Fruit fly (Drosophila melanogaster) whole organism, embryonic: Measurements from ENCODE around the gene sun.

ENCODE experiments used
- Ada2b ChIP-seq: fragments of 200-800 bp; sonication (Bioruptor generic); IDR thresholded peaks from 2 replicates; pipeline ENCODE4 v1.3.6; 2022; ENCODE audit warnings: missing biosample characterization, missing genetic modification characterization
- Atf3 ChIP-seq: fragments of 200-800 bp; sonication (Bioruptor generic); optimal IDR thresholded peaks from 3 replicates; lab custom pipeline; 2016; ENCODE audit warnings: missing biosample characterization, missing genetic modification characterization
- Bgb ChIP-seq: fragments of 200-800 bp; sonication (Bioruptor generic); IDR thresholded peaks from 2 replicates; pipeline ENCODE4 v1.3.6; 2022; ENCODE audit warnings: missing biosample characterization, missing genetic modification characterization; ENCODE audit not compliant: partially characterized antibody
- CG10274 ChIP-seq: fragments of 200-800 bp; sonication (Bioruptor generic); optimal IDR thresholded peaks from 3 replicates; lab custom pipeline; 2017; ENCODE audit warnings: missing biosample characterization, mild to moderate bottlenecking, missing genetic modification characterization
- CG10565 ChIP-seq: fragments of 200-800 bp; sonication (Bioruptor generic); optimal IDR thresholded peaks from 3 replicates; lab custom pipeline; 2016; ENCODE audit warnings: missing biosample characterization, mild to moderate bottlenecking, missing genetic modification characterization
- CG10654 ChIP-seq: fragments of 200-800 bp; sonication (Bioruptor generic); optimal IDR thresholded peaks from 2 replicates; lab custom pipeline; 2016; ENCODE audit warnings: missing biosample characterization, missing genetic modification characterization
- CG11560 ChIP-seq: fragments of 200-800 bp; sonication (Bioruptor generic); IDR thresholded peaks from 3 replicates; pipeline ENCODE4 v1.3.6; 2022; ENCODE audit warnings: missing biosample characterization, missing genetic modification characterization
- CG13287 ChIP-seq: fragments of 200-800 bp; sonication (Bioruptor generic); IDR thresholded peaks from 2 replicates; pipeline ENCODE4 v1.3.6; 2022; ENCODE audit warnings: missing biosample characterization, missing genetic modification characterization; ENCODE audit not compliant: partially characterized antibody
- CG13775 ChIP-seq: fragments of 200-800 bp; sonication (Bioruptor generic); optimal IDR thresholded peaks from 3 replicates; lab custom pipeline; 2017; ENCODE audit warnings: missing biosample characterization, mild to moderate bottlenecking, missing genetic modification characterization
- CG14441 ChIP-seq: fragments of 200-800 bp; sonication (Bioruptor generic); IDR thresholded peaks from 2 replicates; pipeline ENCODE4 v1.3.6; 2022; ENCODE audit warnings: missing biosample characterization, missing genetic modification characterization
- CG15269 ChIP-seq: fragments of 200-800 bp; sonication (Bioruptor generic); optimal IDR thresholded peaks from 2 replicates; lab custom pipeline; 2018; ENCODE audit warnings: missing biosample characterization, mild to moderate bottlenecking, missing genetic modification characterization, moderate library complexity
- CG15601 ChIP-seq: fragments of 200-800 bp; sonication (Bioruptor generic); optimal IDR thresholded peaks from 3 replicates; lab custom pipeline; 2019; ENCODE audit warnings: missing biosample characterization, mild to moderate bottlenecking, missing genetic modification characterization, moderate library complexity
- CG16863 ChIP-seq: fragments of 200-800 bp; sonication (Bioruptor generic); optimal IDR thresholded peaks from 3 replicates; lab custom pipeline; 2016; ENCODE audit warnings: missing biosample characterization, missing genetic modification characterization
- CG17829 ChIP-seq: fragments of 200-800 bp; optimal IDR thresholded peaks from 2 replicates; lab custom pipeline; 2019; ENCODE audit warnings: missing biosample characterization, mild to moderate bottlenecking, missing genetic modification characterization, moderate library complexity
- CG34376 ChIP-seq: fragments of 200-800 bp; sonication (Bioruptor generic); optimal IDR thresholded peaks from 2 replicates; lab custom pipeline; 2018; ENCODE audit warnings: missing biosample characterization, mild to moderate bottlenecking, missing genetic modification characterization
- CG42726 ChIP-seq: fragments of 200-800 bp; sonication (Bioruptor generic); IDR thresholded peaks from 2 replicates; pipeline ENCODE4 v1.3.6; 2022; ENCODE audit warnings: missing biosample characterization, missing genetic modification characterization; ENCODE audit not compliant: partially characterized antibody
- CG4404 ChIP-seq: fragments of 200-800 bp; sonication (Bioruptor generic); IDR thresholded peaks from 2 replicates; pipeline ENCODE4 v1.3.6; 2022; ENCODE audit warnings: missing biosample characterization, missing genetic modification characterization
- CG6791 ChIP-seq: fragments of 200-800 bp; sonication (Bioruptor generic); IDR thresholded peaks from 3 replicates; pipeline ENCODE4 v1.3.6; 2022; ENCODE audit warnings: missing biosample characterization, missing genetic modification characterization; ENCODE audit not compliant: partially characterized antibody
- CG7745 ChIP-seq: fragments of 200-800 bp; sonication (Bioruptor generic); optimal IDR thresholded peaks from 2 replicates; lab custom pipeline; 2018; ENCODE audit warnings: missing biosample characterization, mild to moderate bottlenecking, missing genetic modification characterization, moderate library complexity
- CG8359 ChIP-seq: fragments of 200-800 bp; sonication (Bioruptor generic); optimal IDR thresholded peaks from 2 replicates; lab custom pipeline; 2017; ENCODE audit warnings: missing biosample characterization, mild to moderate bottlenecking, missing genetic modification characterization, borderline replicate concordance
- Camta ChIP-seq: fragments of 200-800 bp; sonication (Bioruptor generic); optimal IDR thresholded peaks from 2 replicates; lab custom pipeline; 2016; ENCODE audit warnings: missing biosample characterization, missing genetic modification characterization
- Dp ChIP-seq: fragments of 200-800 bp; sonication (Bioruptor generic); optimal IDR thresholded peaks from 2 replicates; lab custom pipeline; 2018; ENCODE audit warnings: missing biosample characterization, mild to moderate bottlenecking, missing genetic modification characterization, moderate library complexity
- H15 ChIP-seq: fragments of 200-800 bp; sonication (Bioruptor generic); IDR thresholded peaks from 3 replicates; pipeline ENCODE4 v1.3.6; 2022; ENCODE audit warnings: missing biosample characterization, missing genetic modification characterization
- HmgD ChIP-seq: fragments of 200-800 bp; sonication (Bioruptor generic); optimal IDR thresholded peaks from 3 replicates; lab custom pipeline; 2016; ENCODE audit warnings: missing biosample characterization, missing genetic modification characterization
- Hmx ChIP-seq: fragments of 200-800 bp; sonication (Bioruptor generic); optimal IDR thresholded peaks from 2 replicates; lab custom pipeline; 2016; ENCODE audit warnings: missing biosample characterization, missing genetic modification characterization
- Myb ChIP-seq: fragments of 200-800 bp; sonication (Bioruptor generic); optimal IDR thresholded peaks from 2 replicates; lab custom pipeline; 2016; ENCODE audit warnings: missing biosample characterization, missing genetic modification characterization
- NC2β ChIP-seq: fragments of 200-800 bp; sonication (Bioruptor generic); optimal IDR thresholded peaks from 2 replicates; lab custom pipeline; 2016; ENCODE audit warnings: missing biosample characterization, missing genetic modification characterization
- Nf-YC ChIP-seq: fragments of 200-800 bp; optimal IDR thresholded peaks from 3 replicates; lab custom pipeline; 2019; ENCODE audit warnings: missing biosample characterization, mild to moderate bottlenecking, missing genetic modification characterization, moderate library complexity
- Poxn ChIP-seq: fragments of 200-800 bp; sonication (Bioruptor generic); IDR thresholded peaks from 2 replicates; pipeline ENCODE4 v1.3.6; 2022; ENCODE audit warnings: missing biosample characterization, missing genetic modification characterization
- al ChIP-seq: fragments of 200-800 bp; sonication (Bioruptor generic); IDR thresholded peaks from 2 replicates; pipeline ENCODE4 v1.3.6; 2022; ENCODE audit warnings: missing biosample characterization, missing genetic modification characterization
- cad ChIP-seq: fragments of >200 bp; optimal IDR thresholded peaks from 2 replicates; lab custom pipeline; 2017; ENCODE audit warnings: missing biosample characterization, missing genetic modification characterization
- cas ChIP-seq: fragments of 200-800 bp; sonication (Bioruptor generic); IDR thresholded peaks from 2 replicates; pipeline ENCODE4 v1.3.6; 2022; ENCODE audit warnings: missing biosample characterization, missing genetic modification characterization
- caup ChIP-seq: fragments of 200-800 bp; sonication (Bioruptor generic); optimal IDR thresholded peaks from 3 replicates; lab custom pipeline; 2017; ENCODE audit warnings: missing biosample characterization, mild to moderate bottlenecking, missing genetic modification characterization, moderate library complexity; ENCODE audit not compliant: severe bottlenecking
- cg ChIP-seq: fragments of 200-800 bp; sonication (Bioruptor generic); optimal IDR thresholded peaks from 3 replicates; lab custom pipeline; 2019; ENCODE audit warnings: missing biosample characterization, mild to moderate bottlenecking, missing genetic modification characterization, moderate library complexity
- danr ChIP-seq: fragments of 200-800 bp; sonication (Bioruptor generic); IDR thresholded peaks from 2 replicates; pipeline ENCODE4 v1.3.6; 2022; ENCODE audit warnings: missing biosample characterization, missing genetic modification characterization
- dmrt99B ChIP-seq: fragments of 200-800 bp; sonication (Bioruptor generic); optimal IDR thresholded peaks from 2 replicates; lab custom pipeline; 2018; ENCODE audit warnings: missing biosample characterization, mild to moderate bottlenecking, missing genetic modification characterization, moderate library complexity
- gfzf ChIP-seq: fragments of 200-800 bp; sonication (Bioruptor generic); optimal IDR thresholded peaks from 2 replicates; lab custom pipeline; 2016; ENCODE audit warnings: missing biosample characterization, mild to moderate bottlenecking, missing genetic modification characterization, moderate library complexity
- grau ChIP-seq: fragments of 200-800 bp; optimal IDR thresholded peaks from 3 replicates; lab custom pipeline; 2019; ENCODE audit warnings: missing biosample characterization, mild to moderate bottlenecking, missing genetic modification characterization, moderate library complexity
- hb ChIP-seq: fragments of 200-800 bp; sonication (Bioruptor generic); IDR thresholded peaks from 3 replicates; pipeline ENCODE4 v1.3.6; 2022; ENCODE audit warnings: missing biosample characterization, missing genetic modification characterization; ENCODE audit not compliant: partially characterized antibody
- kah ChIP-seq: fragments of 200-800 bp; sonication (Bioruptor generic); optimal IDR thresholded peaks from 2 replicates; lab custom pipeline; 2018; ENCODE audit warnings: missing biosample characterization, mild to moderate bottlenecking, missing genetic modification characterization
- lbe ChIP-seq: fragments of 200-800 bp; sonication (Bioruptor generic); optimal IDR thresholded peaks from 2 replicates; lab custom pipeline; 2016; ENCODE audit warnings: missing biosample characterization, mild to moderate bottlenecking, missing genetic modification characterization
- pb ChIP-seq: fragments of 200-800 bp; sonication (Bioruptor generic); optimal IDR thresholded peaks from 3 replicates; lab custom pipeline; 2016; ENCODE audit warnings: missing biosample characterization, missing genetic modification characterization
- rib ChIP-seq: fragments of 200-800 bp; sonication (Bioruptor generic); IDR thresholded peaks from 2 replicates; pipeline ENCODE4 v1.3.6; 2022; ENCODE audit warnings: missing biosample characterization, missing genetic modification characterization
- row ChIP-seq: fragments of 200-800 bp; sonication (Bioruptor generic); IDR thresholded peaks from 3 replicates; pipeline ENCODE4 v1.3.6; 2022; ENCODE audit warnings: missing biosample characterization, missing genetic modification characterization
- shn ChIP-seq: fragments of 200-800 bp; sonication (Bioruptor generic); optimal IDR thresholded peaks from 3 replicates; lab custom pipeline; 2016; ENCODE audit warnings: missing biosample characterization, missing genetic modification characterization
- sna ChIP-seq: fragments of 200-800 bp; sonication (Bioruptor generic); IDR thresholded peaks from 2 replicates; pipeline ENCODE4 v1.3.6; 2022; ENCODE audit warnings: missing biosample characterization, missing genetic modification characterization; ENCODE audit not compliant: partially characterized antibody
- tgo ChIP-seq: fragments of 200-800 bp; sonication (Bioruptor generic); IDR thresholded peaks from 3 replicates; pipeline ENCODE4 v1.3.6; 2022; ENCODE audit warnings: missing biosample characterization, missing genetic modification characterization
- tin ChIP-seq: fragments of 200-800 bp; sonication (Bioruptor generic); optimal IDR thresholded peaks from 3 replicates; lab custom pipeline; 2016; ENCODE audit warnings: missing biosample characterization, missing genetic modification characterization
- tna ChIP-seq: fragments of 200-800 bp; sonication (Bioruptor generic); IDR thresholded peaks from 2 replicates; pipeline ENCODE4 v1.3.6; 2022; ENCODE audit warnings: missing biosample characterization, missing genetic modification characterization; ENCODE audit not compliant: partially characterized antibody
- wor ChIP-seq: fragments of 200-800 bp; sonication (Bioruptor generic); IDR thresholded peaks from 2 replicates; pipeline ENCODE4 v1.3.6; 2022; ENCODE audit warnings: missing biosample characterization, missing genetic modification characterization
- z ChIP-seq: fragments of 200-800 bp; sonication (Bioruptor generic); IDR thresholded peaks from 3 replicates; pipeline ENCODE4 v1.3.6; 2022; ENCODE audit warnings: missing biosample characterization, missing genetic modification characterization

Gene sun

DNA sequence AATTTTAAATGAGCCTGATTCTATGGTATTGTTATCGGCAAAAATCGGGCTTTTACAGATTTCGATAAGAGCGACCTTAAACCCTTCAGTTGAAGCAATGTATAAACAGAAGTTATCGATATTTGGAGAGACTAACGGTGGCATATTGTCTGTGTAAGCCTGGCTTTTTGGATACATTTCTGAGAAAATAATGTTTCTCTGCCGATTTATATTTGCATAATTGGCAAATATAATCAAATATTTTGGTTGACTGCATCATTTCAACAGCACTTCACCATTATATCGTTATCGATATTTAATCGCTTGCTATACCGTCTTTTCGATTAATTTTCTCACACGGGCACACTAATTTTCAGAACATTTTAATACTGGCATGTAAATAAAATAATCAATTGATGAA, 20.8 kb upstream of the sun start, which contains the start of gene CG16952 (continued):
- TF ChIP-seq Dp (GFP tag; lab: Kevin White, UChicago): peak; percentile 56
- peak; percentile 51 for TF ChIP-seq Myb (GFP tag; lab: Kevin White, UChicago)
- no peak for TF ChIP-seq wor (GFP tag; lab: Robert Waterston, UW)
- peak; percentile 91 for TF ChIP-seq sna
- peak; percentile 93 for TF ChIP-seq tna (GFP tag; lab: Robert Waterston, UW)
- no peak for TF ChIP-seq CG10654 (GFP tag; lab: Kevin White, UChicago)
- no peak for TF ChIP-seq cas (GFP tag; lab: Robert Waterston, UW)
- no peak for TF ChIP-seq Poxn
- TF ChIP-seq row: peak; percentile 59; the same call in 2 of the 3 replicates
- no peak for TF ChIP-seq CG8359 (GFP tag; lab: Kevin White, UChicago)
- no peak for TF ChIP-seq tgo (GFP tag; lab: Robert Waterston, UW)
- peak; percentile 4 for TF ChIP-seq CG17829 (tag; lab: Kevin White, UChicago)
- no peak for TF ChIP-seq al
- no peak for TF ChIP-seq kah (GFP tag; lab: Kevin White, UChicago)
- TF ChIP-seq CG15269 (tag; lab: Kevin White, UChicago): no peak
- no peak for TF ChIP-seq CG11560
- no peak for TF ChIP-seq CG7745 (tag; lab: Kevin White, UChicago)
- TF ChIP-seq CG34376 (GFP tag; lab: Kevin White, UChicago): peak; percentile 10
- no peak for TF ChIP-seq Ada2b
- TF ChIP-seq hb (GFP tag; lab: Robert Waterston, UW): peak; percentile 92
- peak; percentile 11 for TF ChIP-seq CG13775 (GFP tag; lab: Kevin White, UChicago)
- no peak for TF ChIP-seq CG4404
- no peak for TF ChIP-seq danr (GFP tag; lab: Robert Waterston, UW)
- no peak for TF ChIP-seq CG10274 (GFP tag; lab: Kevin White, UChicago)
- TF ChIP-seq CG14441 (GFP tag; lab: Robert Waterston, UW): no peak
- no peak for TF ChIP-seq Camta (GFP tag; lab: Kevin White, UChicago)
- no peak for TF ChIP-seq cad (GFP tag; lab: Kevin White, UChicago)
- TF ChIP-seq Bgb (GFP tag; lab: Robert Waterston, UW): peak; percentile 83
- TF ChIP-seq CG15601: peak; percentile 16
- peak; percentile 91 for TF ChIP-seq CG13287
- TF ChIP-seq H15 (GFP tag; lab: Robert Waterston, UW): no peak
- no peak for TF ChIP-seq dmrt99B
- no peak for TF ChIP-seq grau
- no peak for TF ChIP-seq Nf-YC (tag; lab: Kevin White, UChicago)
- TF ChIP-seq Hmx (GFP tag; lab: Kevin White, UChicago): no peak
- TF ChIP-seq rib: no peak
- no peak for TF ChIP-seq lbe (GFP tag; lab: Kevin White, UChicago)
- TF ChIP-seq CG42726 (GFP tag; lab: Robert Waterston, UW): peak; percentile 50; the same call in 1 of the 2 replicates
- TF ChIP-seq caup (GFP tag; lab: Kevin White, UChicago): no peak
- peak; percentile 14 for TF ChIP-seq NC2β (GFP tag; lab: Kevin White, UChicago)
- no peak for TF ChIP-seq Atf3 (GFP tag; lab: Kevin White, UChicago)
- TF ChIP-seq CG6791 (GFP tag; lab: Robert Waterston, UW): peak; percentile 84
- peak; percentile 0 for TF ChIP-seq HmgD (GFP tag; lab: Kevin White, UChicago)
- peak; percentile 61 for TF ChIP-seq gfzf (GFP tag; lab: Kevin White, UChicago)
- TF ChIP-seq CG16863 (GFP tag; lab: Kevin White, UChicago): no peak
- no peak for TF ChIP-seq pb
- no peak for TF ChIP-seq tin (GFP tag; lab: Kevin White, UChicago)
- no peak for TF ChIP-seq cg (GFP tag; lab: Kevin White, UChicago)
- TF ChIP-seq shn (GFP tag; lab: Kevin White, UChicago): no peak
- no peak for TF ChIP-seq CG10565 (GFP tag; lab: Kevin White, UChicago)
- TF ChIP-seq z (GFP tag; lab: Robert Waterston, UW): no peak
